Worm (Caenorhabditis elegans) whole organism, midembryonic: Measurements from ENCODE around the gene ZC204.17.
"Not testable (repeated sequence)": the region's sequence is repeated elsewhere in the genome, so short reads cannot be mapped to it uniquely, and the experiment has no call there.

Experiments used
- T22C8.4 ChIP-seq: fragments of 200-800 bp; sonication (Bioruptor generic); IDR thresholded peaks from 2 replicates; pipeline ENCODE4 v1.3.6; 2022; ENCODE audit warnings: missing genetic modification characterization, missing compliant biosample characterization
- cog-1 ChIP-seq: sonication (generic microtip); optimal IDR thresholded peaks from 2 replicates; lab custom pipeline; 2016; ENCODE audit warnings: missing genetic modification characterization, missing compliant biosample characterization
- flt-1 ChIP-seq: fragments of 200-800 bp; sonication (Bioruptor generic); IDR thresholded peaks from 2 replicates; pipeline ENCODE4 v1.3.6; 2022; ENCODE audit warnings: missing genetic modification characterization, missing compliant biosample characterization
- klf-2 ChIP-seq: fragments of 200-800 bp; sonication (Bioruptor generic); conservative IDR thresholded peaks from 2 replicates; pipeline ENCODE4 v1.3.6; 2022; ENCODE audit warnings: missing genetic modification reagents, missing genetic modification characterization, missing compliant biosample characterization
- med-1 ChIP-seq: sonication (generic microtip); optimal IDR thresholded peaks from 2 replicates; lab custom pipeline; 2017; ENCODE audit warnings: missing genetic modification characterization, mild to moderate bottlenecking, missing compliant biosample characterization, antibody characterized with exemption, missing genetic modification reagents; ENCODE audit not compliant: insufficient read depth
- ref-1 ChIP-seq: fragments of 200-800 bp; sonication (Bioruptor generic); conservative IDR thresholded peaks from 2 replicates; pipeline ENCODE4 v1.3.6; 2022; ENCODE audit warnings: missing genetic modification reagents, missing genetic modification characterization, missing compliant biosample characterization
- tab-1 ChIP-seq: fragments of 200-800 bp; sonication (Bioruptor generic); IDR thresholded peaks from 2 replicates; pipeline ENCODE4 v1.3.6; 2022; ENCODE audit warnings: missing genetic modification characterization, missing compliant biosample characterization
- ztf-23 ChIP-seq: fragments of 200-800 bp; sonication (Bioruptor generic); IDR thresholded peaks from 2 replicates; pipeline ENCODE4 v1.3.6; 2022; ENCODE audit warnings: missing genetic modification reagents, missing genetic modification characterization, missing compliant biosample characterization
- ztf-29 ChIP-seq: fragments of 200-800 bp; sonication (Bioruptor generic); IDR thresholded peaks from 2 replicates; pipeline ENCODE4 v1.3.6; 2022; ENCODE audit warnings: missing genetic modification reagents, missing genetic modification characterization, missing compliant biosample characterization

Gene ZC204.17

ce11 chrII:1672673-1673072 lies 26.6 kb upstream of the ZC204.17 start:
- no peak for TF ChIP-seq klf-2
- no peak for TF ChIP-seq ztf-23
- no peak for TF ChIP-seq med-1 (GFP tag; lab: Kevin White, UChicago)
- no peak for TF ChIP-seq ztf-29
- no peak for TF ChIP-seq ref-1 (GFP tag; lab: Robert Waterston, UW)
- no peak for TF ChIP-seq flt-1
- TF ChIP-seq T22C8.4 (GFP tag; lab: Robert Waterston, UW): no peak
- TF ChIP-seq tab-1: no peak
- no peak for TF ChIP-seq cog-1

- no peak for TF ChIP-seq cog-1
Measured at ce11 chrII:1670985-1671384, 24.9 kb upstream of the ZC204.17 start.

ce11 chrII:1670260-1670879 lies 24.3 kb upstream of the ZC204.17 start, which contains the start of gene nhx-6:
Gene nhx-6, plus strand, starts transcription at chrII:1670829.
- TF ChIP-seq ztf-23 (no peak), T22C8.4 (GFP tag; lab: Robert Waterston, UW) (no peak), klf-2 (no peak), tab-1 (no peak), flt-1 (no peak), cog-1 (no peak), ztf-29 (no peak), ref-1 (GFP tag; lab: Robert Waterston, UW) (no peak), med-1 (GFP tag; lab: Kevin White, UChicago) (no peak)

ce11 chrII:1668913-1669312 lies 22.8 kb upstream of the ZC204.17 start, which contains the start of gene srw-97:
Gene srw-97, minus strand, starts transcription at chrII:1669013.
- no peak for TF ChIP-seq ztf-29
- no peak for TF ChIP-seq cog-1
- no peak for TF ChIP-seq T22C8.4 (GFP tag; lab: Robert Waterston, UW)
- TF ChIP-seq med-1 (GFP tag; lab: Kevin White, UChicago): no peak
- TF ChIP-seq tab-1: no peak
- TF ChIP-seq ref-1 (GFP tag; lab: Robert Waterston, UW): no peak
- no peak for TF ChIP-seq ztf-23
- no peak for TF ChIP-seq flt-1
- TF ChIP-seq klf-2: no peak

- TF ChIP-seq flt-1 (no peak), med-1 (GFP tag; lab: Kevin White, UChicago) (no peak), klf-2 (no peak), T22C8.4 (GFP tag; lab: Robert Waterston, UW) (no peak), tab-1 (no peak), ref-1 (GFP tag; lab: Robert Waterston, UW) (no peak), ztf-29 (no peak), ztf-23 (no peak), cog-1 (no peak)
Measured at ce11 chrII:1666025-1666424, 19.9 kb upstream of the ZC204.17 start, which contains the start of gene srlf-29. Gene srlf-29, plus strand, starts transcription at chrII:1666325.

- TF ChIP-seq ztf-23: no peak
- TF ChIP-seq ref-1 (GFP tag; lab: Robert Waterston, UW): 0 out of 2 replicates have a peak, but pooled peaks have one; percentile 17
Measured at ce11 chrII:1663516-1663915, 17.4 kb upstream of the ZC204.17 start, which contains the start of gene duxl-1. Gene duxl-1, plus strand, starts transcription at chrII:1663699.

ce11 chrII:1662881-1663280 lies 16.8 kb upstream of the ZC204.17 start, which contains the start of gene ZC204.14:
Gene ZC204.14, minus strand, starts transcription at chrII:1662949.
- TF ChIP-seq cog-1 (no peak), ztf-29 (no peak)

- TF ChIP-seq ztf-29; T22C8.4 (GFP tag; lab: Robert Waterston, UW); tab-1: not testable (repeated sequence)
Measured at ce11 chrII:1660888-1661287, 14.8 kb upstream of the ZC204.17 start, which contains the start of gene ZC204.13. Gene ZC204.13, minus strand, starts transcription at chrII:1660988.

ce11 chrII:1657202-1657601 lies 11.1 kb upstream of the ZC204.17 start, which contains the start of gene ZC204.12:
Gene ZC204.12, minus strand, starts transcription at chrII:1657302.
- no peak for TF ChIP-seq T22C8.4 (GFP tag; lab: Robert Waterston, UW)
- TF ChIP-seq ztf-23: no peak
- no peak for TF ChIP-seq ref-1 (GFP tag; lab: Robert Waterston, UW)
- no peak for TF ChIP-seq med-1 (GFP tag; lab: Kevin White, UChicago)
- TF ChIP-seq flt-1: no peak
- no peak for TF ChIP-seq tab-1
- no peak for TF ChIP-seq klf-2
- no peak for TF ChIP-seq ztf-29
- TF ChIP-seq cog-1: no peak

- TF ChIP-seq med-1 (GFP tag; lab: Kevin White, UChicago) (no peak), tab-1 (no peak), ztf-29 (no peak), cog-1 (no peak), T22C8.4 (GFP tag; lab: Robert Waterston, UW) (no peak), ref-1 (GFP tag; lab: Robert Waterston, UW) (no peak), klf-2 (no peak), flt-1 (no peak), ztf-23 (no peak)
Measured at ce11 chrII:1654917-1655316, 8.8 kb upstream of the ZC204.17 start, which contains the start of gene btb-12. Gene btb-12, plus strand, starts transcription at chrII:1655217.

- no peak for TF ChIP-seq T22C8.4 (GFP tag; lab: Robert Waterston, UW)
- no peak for TF ChIP-seq flt-1
- no peak for TF ChIP-seq ztf-29
- no peak for TF ChIP-seq ref-1 (GFP tag; lab: Robert Waterston, UW)
- no peak for TF ChIP-seq med-1 (GFP tag; lab: Kevin White, UChicago)
- no peak for TF ChIP-seq ztf-23
- no peak for TF ChIP-seq cog-1
- no peak for TF ChIP-seq tab-1
- TF ChIP-seq klf-2: no peak
Measured at ce11 chrII:1653397-1653796, 7.3 kb upstream of the ZC204.17 start, which contains the start of gene fbxb-15. Gene fbxb-15, minus strand, starts transcription at chrII:1653497.
